Worm (Caenorhabditis elegans) whole organism, early embryonic: ENCODE results near the gene R74.7.

ENCODE experiments used
- ceh-13 ChIP-seq: fragments of 200-800 bp; sonication (Bioruptor generic); optimal IDR thresholded peaks from 2 replicates; lab custom pipeline; 2018; ENCODE audit warnings: mild to moderate bottlenecking, missing genetic modification characterization, missing compliant biosample characterization
- hnd-1 ChIP-seq: sonication (generic microtip); optimal IDR thresholded peaks from 2 replicates; lab custom pipeline; 2016; ENCODE audit warnings: missing genetic modification characterization, missing compliant biosample characterization
- pes-1 ChIP-seq: fragments of 200-800 bp; sonication (Bioruptor generic); IDR thresholded peaks from 2 replicates; pipeline ENCODE4 v1.3.6; 2022; ENCODE audit warnings: missing genetic modification reagents, missing genetic modification characterization, missing compliant biosample characterization
- sea-1 ChIP-seq: fragments of 200-800 bp; sonication (Bioruptor generic); conservative IDR thresholded peaks from 2 replicates; pipeline ENCODE4 v1.3.6; 2022; ENCODE audit warnings: missing genetic modification characterization, missing compliant biosample characterization
- tbx-37 ChIP-seq: fragments of 200-800 bp; sonication (Bioruptor generic); conservative IDR thresholded peaks from 2 replicates; pipeline ENCODE4 v1.3.6; 2022; ENCODE audit warnings: missing genetic modification reagents, missing genetic modification characterization, missing compliant biosample characterization

DNA sequence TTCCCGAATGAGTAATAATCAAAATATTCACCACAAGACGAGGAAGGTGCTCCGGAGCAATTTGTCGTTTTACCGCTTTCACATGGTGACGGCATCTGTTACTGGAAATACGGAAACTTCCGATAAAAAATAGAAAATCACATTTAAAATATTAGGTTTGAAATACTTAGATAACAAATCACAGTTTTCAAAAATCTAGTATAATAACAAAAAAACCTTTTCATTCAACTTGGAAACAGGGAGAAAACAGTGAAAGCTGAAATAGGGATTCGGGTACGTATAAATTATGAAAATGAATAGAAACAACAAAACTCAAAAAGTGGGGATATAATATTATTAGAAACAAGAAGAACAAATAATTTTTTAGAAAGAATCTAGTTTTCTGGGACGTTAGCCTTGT, 22.9 kb upstream of the R74.7 start, which contains the start of gene C16C10.1:
- no peak for TF ChIP-seq tbx-37 (GFP tag; lab: Robert Waterston, UW)
- no peak for TF ChIP-seq sea-1 (GFP tag; lab: Robert Waterston, UW)
- TF ChIP-seq ceh-13 (GFP tag; lab: Kevin White, UChicago) = no peak
- no peak for TF ChIP-seq pes-1 (GFP tag; lab: Robert Waterston, UW)
- TF ChIP-seq hnd-1 (tag; lab: Kevin White, UChicago) = no peak
